Fruit fly (Drosophila melanogaster): Measurements from ENCODE around the gene pzg.
A peak's percentile ranks its signal among the peaks of the same experiment; 100 is the strongest.

Gene pzg

dm6 chr3L:21242958-21243357 is 42.9 kb upstream of the pzg start (continued):
- no peak for TF ChIP-seq Sry-β (GFP tag; optimal IDR thresholded peaks at IDR 0.05)
- no peak for TF ChIP-seq CG3163 (GFP tag; optimal IDR thresholded peaks at IDR 0.05)
- TF ChIP-seq bbx (GFP tag; IDR thresholded peaks at IDR 0.05; ENCODE audit: partially characterized antibody): peak; percentile 34
- TF ChIP-seq Opbp (GFP tag; IDR thresholded peaks at IDR 0.05; ENCODE audit: partially characterized antibody): 0 out of 3 replicates have a peak, but pooled peaks have one; percentile 25
- TF ChIP-seq tna (GFP tag; IDR thresholded peaks at IDR 0.05; ENCODE audit: partially characterized antibody): peak; percentile 55; the same call in 1 of the 2 replicates
- TF ChIP-seq CG11456 (GFP tag; IDR thresholded peaks at IDR 0.05): no peak
- TF ChIP-seq wdn (GFP tag; IDR thresholded peaks at IDR 0.05): no peak
- TF ChIP-seq Med (GFP tag): peak; percentile 10
- no peak for TF ChIP-seq wor (GFP tag; IDR thresholded peaks at IDR 0.05)
- peak; percentile 33; the same call in 1 of the 2 replicates for TF ChIP-seq nerfin-2 (GFP tag; IDR thresholded peaks at IDR 0.05; ENCODE audit: partially characterized antibody)

dm6 chr3L:21243417-21243816 is 42.5 kb upstream of the pzg start:
- TF ChIP-seq Sox102F (GFP tag; optimal IDR thresholded peaks at IDR 0.05) (peak; percentile 1), CG2712 (tag; optimal IDR thresholded peaks at IDR 0.05) (peak; percentile 0), CG30020 (tag; optimal IDR thresholded peaks at IDR 0.05) (no peak), gem (tag; optimal IDR thresholded peaks at IDR 0.05) (peak; percentile 19), CG31441 (GFP tag; IDR thresholded peaks at IDR 0.05) (0 out of 2 replicates have a peak, but pooled peaks have one; percentile 20), Rfx (GFP tag; IDR thresholded peaks at IDR 0.05) (no peak), NFAT (GFP tag; IDR thresholded peaks at IDR 0.05) (no peak), CG18262 (tag; optimal IDR thresholded peaks at IDR 0.05) (peak; percentile 5), caup (GFP tag; optimal IDR thresholded peaks at IDR 0.05; ENCODE audit: severe bottlenecking) (no peak), CG18619 (GFP tag; optimal IDR thresholded peaks at IDR 0.05) (no peak), CG8290 (GFP tag; optimal IDR thresholded peaks at IDR 0.05) (no peak), CG8290 (tag; optimal IDR thresholded peaks at IDR 0.05) (no peak), ci (GFP tag; IDR thresholded peaks at IDR 0.05) (no peak), z (GFP tag; IDR thresholded peaks at IDR 0.05) (no peak), CG8388 (GFP tag; optimal IDR thresholded peaks at IDR 0.05) (no peak), abd-A (tag; optimal IDR thresholded peaks at IDR 0.05) (no peak), CG30403 (GFP tag; optimal IDR thresholded peaks at IDR 0.05) (no peak), CG1647 (GFP tag; optimal IDR thresholded peaks at IDR 0.05) (no peak), nerfin-1 (tag; optimal IDR thresholded peaks at IDR 0.05) (no peak), Drgx (GFP tag; IDR thresholded peaks at IDR 0.05) (0 out of 2 replicates have a peak, but pooled peaks have one; percentile 23), C15 (GFP tag; IDR thresholded peaks at IDR 0.05) (no peak), bab2 (GFP tag; optimal IDR thresholded peaks at IDR 0.05) (no peak), CG34224 (GFP tag; IDR thresholded peaks at IDR 0.05; ENCODE audit: partially characterized antibody) (no peak)

- TF ChIP-seq Mrtf (GFP tag; IDR thresholded peaks at IDR 0.05): 0 out of 3 replicates have a peak, but pooled peaks have one; percentile 49
- TF ChIP-seq CG2678 (tag; optimal IDR thresholded peaks at IDR 0.05): peak; percentile 37
- TF ChIP-seq H15 (GFP tag; IDR thresholded peaks at IDR 0.05): no peak
- TF ChIP-seq CG8290 (GFP tag; optimal IDR thresholded peaks at IDR 0.05): no peak
- peak in 1 of 2 experiments; percentile 16 for TF ChIP-seq CG8290 (tag; optimal IDR thresholded peaks at IDR 0.05)
- peak; percentile 17 for TF ChIP-seq pros (GFP tag; optimal IDR thresholded peaks at IDR 0.05)
- TF ChIP-seq H2.0 (GFP tag; IDR thresholded peaks at IDR 0.05): peak; percentile 38; the same call in 1 of the 2 replicates
- peak; percentile 42; the same call in 1 of the 2 replicates for TF ChIP-seq CG32532 (GFP tag; IDR thresholded peaks at IDR 0.05)
- peak; percentile 38; the same call in 1 of the 2 replicates for TF ChIP-seq seq (GFP tag; IDR thresholded peaks at IDR 0.05)
- peak; percentile 14 for TF ChIP-seq CG10979 (tag; optimal IDR thresholded peaks at IDR 0.05)
- 0 out of 2 replicates have a peak, but pooled peaks have one; percentile 21 for TF ChIP-seq ranshi (GFP tag; IDR thresholded peaks at IDR 0.05)
- peak; percentile 54; the same call in 1 of the 3 replicates for TF ChIP-seq Optix (GFP tag; IDR thresholded peaks at IDR 0.05)
- no peak for TF ChIP-seq NK7.1 (GFP tag; optimal IDR thresholded peaks at IDR 0.05)
- TF ChIP-seq CG3847 (GFP tag; IDR thresholded peaks at IDR 0.05): 0 out of 2 replicates have a peak, but pooled peaks have one; percentile 33
- 0 out of 3 replicates have a peak, but pooled peaks have one; percentile 34 for TF ChIP-seq ken (GFP tag; IDR thresholded peaks at IDR 0.05)
- peak; percentile 41 for TF ChIP-seq Drgx (GFP tag; IDR thresholded peaks at IDR 0.05)
- peak; percentile 49; the same call in 1 of the 3 replicates for TF ChIP-seq zfh1 (GFP tag; IDR thresholded peaks at IDR 0.05)
- TF ChIP-seq abd-A (tag; optimal IDR thresholded peaks at IDR 0.05): peak; percentile 71
- TF ChIP-seq E2f1 (GFP tag; IDR thresholded peaks at IDR 0.05): peak; percentile 34; the same call in 1 of the 2 replicates
- peak; percentile 15 for TF ChIP-seq CG17359 (tag; optimal IDR thresholded peaks at IDR 0.05)
These were observed 34.5 kb upstream of the pzg start for dm6 chr3L:21251381-21251780.

Data from whole organism, embryonic.